Worm (Caenorhabditis elegans): ENCODE measurements around the gene F54F2.14.

Gene F54F2.14

ce11 chrIII:8801864-8802818, 10.8 kb downstream of the F54F2.14 start (continued):
- peak; percentile 77; the same call in 1 of the 2 replicates for TF ChIP-seq set-16 (GFP tag; IDR thresholded peaks at IDR 0.05)
- peak; percentile 29; the same call in 1 of the 2 replicates for TF ChIP-seq snpc-1.2 (GFP tag; IDR thresholded peaks at IDR 0.05)
- no peak for TF ChIP-seq D1046.2 (GFP tag; IDR thresholded peaks at IDR 0.05)
- peak; percentile 42 for TF ChIP-seq ama-1 (optimal IDR thresholded peaks at IDR 0.05)
- TF ChIP-seq mes-2 (tag; optimal IDR thresholded peaks at IDR 0.05; ENCODE audit: poor library complexity, severe bottlenecking), result peak; percentile 80
- peak; percentile 96 for TF ChIP-seq nhr-11 (tag; optimal IDR thresholded peaks at IDR 0.05)
- no peak; the same call in 1 of the 2 replicates for TF ChIP-seq madf-9 (GFP tag; conservative IDR thresholded peaks at IDR 0.05)
- TF ChIP-seq arid-1 (GFP tag; conservative IDR thresholded peaks at IDR 0.05), result 0 out of 2 replicates have a peak, but pooled peaks have one; percentile 12
- peak; percentile 92 for TF ChIP-seq egl-27 (tag; optimal IDR thresholded peaks at IDR 0.05)
- TF ChIP-seq rbr-2 (tag; optimal IDR thresholded peaks at IDR 0.05), result peak; percentile 95
- peak; percentile 96 for TF ChIP-seq dmd-6 (GFP tag; IDR thresholded peaks at IDR 0.05)
- no peak for TF ChIP-seq daf-8 (GFP tag; IDR thresholded peaks at IDR 0.05)
- TF ChIP-seq ceh-20 (GFP tag; IDR thresholded peaks at IDR 0.05), result peak; percentile 73
- peak; percentile 69 for TF ChIP-seq F10B5.3 (tag; optimal IDR thresholded peaks at IDR 0.05)
- peak; percentile 68 for TF ChIP-seq lin-38 (GFP tag; IDR thresholded peaks at IDR 0.05)
- TF ChIP-seq lim-7 (GFP tag; IDR thresholded peaks at IDR 0.05), result 0 out of 2 replicates have a peak, but pooled peaks have one; percentile 3
- TF ChIP-seq fos-1 (tag; optimal IDR thresholded peaks at IDR 0.05), result peak; percentile 87
- TF ChIP-seq unc-130 (GFP tag; optimal IDR thresholded peaks at IDR 0.05), result peak; percentile 27
- TF ChIP-seq ztf-11 (tag; optimal IDR thresholded peaks at IDR 0.05), result no peak
- peak; percentile 100 for TF ChIP-seq hlh-11 (tag; optimal IDR thresholded peaks at IDR 0.05)
- TF ChIP-seq nhr-76 (tag; optimal IDR thresholded peaks at IDR 0.05), result no peak
- TF ChIP-seq zag-1 (tag; optimal IDR thresholded peaks at IDR 0.05), result peak; percentile 64
- peak; percentile 90 for TF ChIP-seq fkh-10 (GFP tag; optimal IDR thresholded peaks at IDR 0.05)
- peak; percentile 94 for TF ChIP-seq nhr-102 (tag; optimal IDR thresholded peaks at IDR 0.05)
- peak; percentile 98 for TF ChIP-seq nhr-6 (tag; optimal IDR thresholded peaks at IDR 0.05)
- TF ChIP-seq ceh-44 (GFP tag; IDR thresholded peaks at IDR 0.05), result peak; percentile 55; the same call in 1 of the 2 replicates
- TF ChIP-seq zip-11 (GFP tag; IDR thresholded peaks at IDR 0.05), result no peak
- TF ChIP-seq dpl-1 (GFP tag; optimal IDR thresholded peaks at IDR 0.05), result peak; percentile 58
- peak; percentile 37 for TF ChIP-seq pqm-1 (tag; optimal IDR thresholded peaks at IDR 0.05)

- TF ChIP-seq aha-1 (tag) (peak; percentile 54), lim-7 (GFP tag; IDR thresholded peaks at IDR 0.05) (0 out of 2 replicates have a peak, but pooled peaks have one; percentile 47), F26F4.8 (GFP tag; conservative IDR thresholded peaks at IDR 0.05) (no peak), nhr-25 (tag; optimal IDR thresholded peaks at IDR 0.05; ENCODE audit: borderline replicate concordance, insufficient read depth) (no peak), spr-1 (tag; optimal IDR thresholded peaks at IDR 0.05) (no peak), aly-2 (tag; optimal IDR thresholded peaks at IDR 0.05) (peak; percentile 33), madf-5 (GFP tag; IDR thresholded peaks at IDR 0.05) (0 out of 4 replicates have a peak, but pooled peaks of 1 of the 2 experiments have one; percentile 20)
Measured at ce11 chrIII:8805815-8806214, 14.5 kb downstream of the F54F2.14 start.

- TF ChIP-seq T26A8.4 (GFP tag; IDR thresholded peaks at IDR 0.05) (no peak), cey-2 (tag; optimal IDR thresholded peaks at IDR 0.05; ENCODE audit: borderline replicate concordance, insufficient read depth) (no peak), spr-1 (tag; optimal IDR thresholded peaks at IDR 0.05) (no peak), nhr-77 (tag; optimal IDR thresholded peaks at IDR 0.05) (no peak), hlh-11 (tag; optimal IDR thresholded peaks at IDR 0.05) (no peak), zip-2 (tag; optimal IDR thresholded peaks at IDR 0.05) (no peak), nhr-25 (tag; optimal IDR thresholded peaks at IDR 0.05; ENCODE audit: borderline replicate concordance, insufficient read depth) (no peak), nhr-28 (tag; optimal IDR thresholded peaks at IDR 0.05) (no peak), lin-38 (GFP tag; IDR thresholded peaks at IDR 0.05) (no peak), daf-12 (tag; optimal IDR thresholded peaks at IDR 0.05) (no peak)
Measured at ce11 chrIII:8807246-8807645, 15.9 kb downstream of the F54F2.14 start, which contains the start of gene F54F2.7. TSS of gene F54F2.7 (minus strand) at chrIII:8807346.
